Fruit fly (Drosophila melanogaster) whole organism, adult: ENCODE measurements around the gene hdm.

Experiments used
- CG14711 ChIP-seq: fragments of 200-800 bp; sonication (Bioruptor generic); optimal IDR thresholded peaks from 2 replicates; lab custom pipeline; 2018; ENCODE audit warnings: missing biosample characterization, mild to moderate bottlenecking, missing genetic modification characterization, moderate library complexity
- Clk ChIP-seq: fragments of 200-800 bp; sonication (Bioruptor generic); optimal IDR thresholded peaks from 2 replicates; lab custom pipeline; 2017; ENCODE audit warnings: missing biosample characterization, missing genetic modification characterization
- Crg-1 ChIP-seq: fragments of 200-800 bp; sonication (Bioruptor generic); optimal IDR thresholded peaks from 2 replicates; lab custom pipeline; 2016; ENCODE audit warnings: missing biosample characterization, missing genetic modification characterization
- ovo ChIP-seq: fragments of 200-800 bp; sonication (Bioruptor generic); optimal IDR thresholded peaks from 2 replicates; lab custom pipeline; 2016; ENCODE audit warnings: missing biosample characterization, missing genetic modification characterization

DNA sequence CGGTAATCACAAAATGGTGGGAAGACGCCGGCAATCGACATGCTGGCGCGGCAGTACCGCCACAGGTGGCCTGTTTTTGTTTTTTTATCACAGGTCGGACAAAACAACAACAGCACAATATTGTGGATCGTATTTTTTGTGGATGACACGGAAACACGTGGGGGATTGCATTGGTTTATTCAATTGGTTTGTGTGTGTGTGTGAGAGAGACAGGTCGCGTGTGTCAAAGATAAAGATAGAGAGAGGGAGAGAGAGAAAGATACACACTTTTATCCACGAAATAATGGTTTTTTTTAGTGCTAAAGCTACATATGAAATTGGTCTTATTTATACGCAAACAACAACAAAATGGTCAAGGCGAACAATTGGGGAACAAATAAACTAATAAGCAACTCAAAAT lies 39.1 kb upstream of the hdm start:
- TF ChIP-seq ovo (no peak), Clk (GFP tag; lab: Kevin White, UChicago) (no peak), CG14711 (tag; lab: Kevin White, UChicago) (no peak), Crg-1 (GFP tag; lab: Kevin White, UChicago) (no peak)
